Fruit fly (Drosophila melanogaster) whole organism, embryonic: ENCODE data around the gene Grasp65.

ENCODE experiments used
- Bdp1 ChIP-seq: fragments of 200-800 bp; sonication (Bioruptor generic); optimal IDR thresholded peaks from 3 replicates; lab custom pipeline; 2016; ENCODE audit warnings: missing biosample characterization, missing genetic modification characterization
- CG11723 ChIP-seq: fragments of 200-800 bp; sonication (Bioruptor generic); optimal IDR thresholded peaks from 2 replicates; lab custom pipeline; 2017; ENCODE audit warnings: missing biosample characterization, mild to moderate bottlenecking, missing genetic modification characterization
- CG9817 ChIP-seq: fragments of 200-800 bp; sonication (Bioruptor generic); optimal IDR thresholded peaks from 2 replicates; lab custom pipeline; 2018; ENCODE audit warnings: missing biosample characterization, mild to moderate bottlenecking, missing genetic modification characterization, moderate library complexity

dm6 chr3L:19924771-19925304, at the start of gene Grasp65:
- TF ChIP-seq CG11723: no peak
- TF ChIP-seq Bdp1 (GFP tag; lab: Kevin White, UChicago): no peak
- TF ChIP-seq CG9817 (tag; lab: Kevin White, UChicago): no peak
